Worm (Caenorhabditis elegans): ENCODE data around the gene nhr-43.

nhr-43 gene

DNA sequence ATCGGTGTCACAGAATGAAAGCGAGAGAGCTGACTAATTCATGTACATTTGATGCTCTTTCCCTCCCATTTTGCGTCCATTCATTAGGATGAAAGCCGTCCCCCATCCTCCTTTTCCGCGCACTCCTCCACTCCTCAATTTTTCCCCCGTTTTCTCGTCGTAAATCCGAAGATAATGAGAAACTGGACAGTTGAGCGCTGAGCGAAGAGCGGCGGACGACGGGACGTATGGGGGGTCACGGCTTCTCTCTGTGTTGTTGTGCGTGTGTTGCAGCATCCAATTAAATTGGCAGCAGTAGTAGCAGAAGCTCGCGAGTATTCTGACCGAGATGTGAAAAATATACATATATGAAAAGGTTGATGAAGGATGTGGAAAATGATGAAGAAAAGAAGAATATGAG, 27.5 kb upstream of the nhr-43 start:
- TF ChIP-seq nhr-77 (tag; optimal IDR thresholded peaks at IDR 0.05) (no peak), unc-62 (GFP tag; optimal IDR thresholded peaks at IDR 0.05 in 1 of 2) (peak in 1 of 2 experiments; percentile 39), unc-62 (tag; optimal IDR thresholded peaks at IDR 0.05) (no peak)

DNA sequence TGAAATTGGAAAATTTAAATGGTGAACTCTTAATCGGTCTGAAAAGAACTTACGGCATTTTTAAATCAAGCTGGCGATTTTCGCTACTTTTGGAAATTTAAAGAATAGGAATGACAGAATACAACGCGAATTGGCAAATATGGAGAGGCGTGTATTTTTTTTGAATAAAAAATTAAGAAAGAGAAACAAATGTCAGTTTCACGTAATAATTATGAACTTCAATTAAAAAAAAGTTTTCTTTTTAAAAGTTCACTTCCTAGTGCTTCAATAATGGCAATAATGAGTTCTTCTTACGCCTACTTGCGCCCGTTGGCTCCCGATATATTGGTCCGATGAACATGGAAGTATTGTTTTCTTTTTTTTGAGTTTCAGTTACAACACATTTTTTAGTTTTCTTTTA, 21.7 kb upstream of the nhr-43 start, which contains the start of gene pph-2:
Gene pph-2 (minus strand): TSS at position 101 of the 400 bp plus-strand sequence.
- no peak for TF ChIP-seq sdz-12 (GFP tag; optimal IDR thresholded peaks at IDR 0.05)
- TF ChIP-seq D1046.2 (GFP tag; IDR thresholded peaks at IDR 0.05): no peak
- TF ChIP-seq nhr-237 (tag; optimal IDR thresholded peaks at IDR 0.05): no peak
- no peak for TF ChIP-seq arid-1 (GFP tag; conservative IDR thresholded peaks at IDR 0.05)
- TF ChIP-seq madf-9 (GFP tag; conservative IDR thresholded peaks at IDR 0.05): no peak
- TF ChIP-seq madf-5 (GFP tag; IDR thresholded peaks at IDR 0.05): no peak
- TF ChIP-seq lin-1 (GFP tag; IDR thresholded peaks at IDR 0.05): no peak
- TF ChIP-seq nhr-11 (tag; optimal IDR thresholded peaks at IDR 0.05): no peak
- no peak for TF ChIP-seq gei-8 (GFP tag; optimal IDR thresholded peaks at IDR 0.05)
- no peak for TF ChIP-seq T20F7.1 (GFP tag; optimal IDR thresholded peaks at IDR 0.05)
- no peak for TF ChIP-seq rbr-2 (tag; optimal IDR thresholded peaks at IDR 0.05)
- no peak for TF ChIP-seq hlh-11 (tag; optimal IDR thresholded peaks at IDR 0.05)
- TF ChIP-seq egl-27 (tag; optimal IDR thresholded peaks at IDR 0.05): no peak

DNA sequence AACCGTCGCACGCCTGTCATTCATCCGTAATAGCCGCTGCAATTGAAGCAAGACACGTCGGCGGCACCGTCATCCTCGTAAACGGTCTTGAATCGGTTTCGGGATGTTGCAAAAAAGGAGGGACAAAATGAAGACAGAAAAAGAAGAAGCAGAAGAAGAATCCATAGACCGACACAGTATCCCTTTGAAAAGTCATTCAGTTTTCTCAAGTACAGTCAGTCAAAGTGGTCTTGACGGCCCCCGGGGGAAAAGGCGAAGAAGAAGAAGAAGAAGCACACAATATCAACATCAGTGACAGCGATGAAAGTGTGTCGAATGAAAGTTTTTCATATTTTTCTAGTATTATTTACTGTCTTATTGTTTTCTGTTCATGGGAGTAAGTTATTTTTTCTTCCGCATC, 21.1 kb upstream of the nhr-43 start, which contains the start of gene cutl-27:
Gene cutl-27 (plus strand): TSS at position 301 of the 400 bp plus-strand sequence.
- TF ChIP-seq mes-2 (tag; optimal IDR thresholded peaks at IDR 0.05; ENCODE audit: poor library complexity, severe bottlenecking) (no peak), unc-62 (GFP tag; optimal IDR thresholded peaks at IDR 0.05 in 1 of 2) (peak in 1 of 2 experiments; percentile 88), unc-62 (tag; optimal IDR thresholded peaks at IDR 0.05) (no peak)

DNA sequence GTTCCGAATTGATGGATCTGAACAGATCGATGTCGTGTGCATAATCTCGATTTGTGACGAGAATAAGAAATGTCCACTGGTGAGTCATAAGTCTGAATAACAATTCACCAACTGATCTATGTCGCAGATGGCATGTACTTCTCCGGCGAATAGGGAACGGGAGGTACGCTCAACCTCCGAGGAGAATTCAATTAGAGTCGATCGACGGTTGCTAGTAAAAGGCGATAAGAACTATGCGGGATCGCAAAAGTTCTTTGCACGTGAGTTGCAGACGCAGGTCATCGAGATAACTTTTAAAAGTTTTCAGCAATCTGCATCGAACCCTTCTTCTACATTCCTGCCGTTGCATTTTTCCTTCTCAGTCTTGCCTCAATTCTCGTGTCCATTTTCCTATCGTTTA, 16.9 kb upstream of the nhr-43 start:
- TF ChIP-seq ceh-44 (GFP tag; IDR thresholded peaks at IDR 0.05) (no peak), egl-43 (GFP tag; IDR thresholded peaks at IDR 0.05) (no peak), lin-29 (GFP tag; IDR thresholded peaks at IDR 0.05) (no peak), nhr-6 (tag; optimal IDR thresholded peaks at IDR 0.05) (no peak), unc-62 (GFP tag; optimal IDR thresholded peaks at IDR 0.05 in 1 of 2) (no peak), unc-62 (tag; optimal IDR thresholded peaks at IDR 0.05) (no peak), hmg-1.1 (GFP tag; IDR thresholded peaks at IDR 0.05) (no peak), T26A8.4 (GFP tag; IDR thresholded peaks at IDR 0.05) (no peak), ceh-62 (tag; optimal IDR thresholded peaks at IDR 0.05) (no peak)

DNA sequence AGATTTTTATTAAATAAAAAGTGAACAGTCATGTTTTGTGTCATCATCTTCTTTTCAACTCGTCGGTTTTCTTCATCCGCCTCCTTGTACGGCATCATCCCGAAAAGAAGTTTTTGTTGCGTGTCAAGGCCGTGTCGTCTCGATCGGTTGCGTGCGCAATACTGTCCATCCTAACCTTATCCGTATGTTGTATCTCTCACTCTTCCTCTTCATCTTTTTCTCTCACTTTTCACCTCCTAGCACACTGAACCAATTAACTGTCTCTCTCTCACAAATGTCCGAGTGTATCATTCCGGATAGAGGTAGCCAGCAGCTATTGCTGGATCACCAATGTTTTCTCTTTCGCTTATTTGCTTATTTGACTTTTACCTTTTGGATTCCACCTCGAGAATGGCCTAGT, 15.9 kb upstream of the nhr-43 start:
- no peak for TF ChIP-seq nhr-111 (GFP tag; optimal IDR thresholded peaks at IDR 0.05)
- TF ChIP-seq mdt-29 (GFP tag; IDR thresholded peaks at IDR 0.05): no peak
- no peak for TF ChIP-seq F44E2.7 (GFP tag; IDR thresholded peaks at IDR 0.05)
- TF ChIP-seq lin-39 (tag; optimal IDR thresholded peaks at IDR 0.05): no peak
- TF ChIP-seq R02D3.7 (tag; optimal IDR thresholded peaks at IDR 0.05): no peak
- peak in 1 of 2 experiments; percentile 10 for TF ChIP-seq mdl-1 (tag; optimal IDR thresholded peaks at IDR 0.05)
- TF ChIP-seq nhr-25 (tag; optimal IDR thresholded peaks at IDR 0.05; ENCODE audit: borderline replicate concordance, insufficient read depth): peak; percentile 43
- no peak for TF ChIP-seq dmd-6 (GFP tag; IDR thresholded peaks at IDR 0.05)
- peak; percentile 63 for TF ChIP-seq nhr-28 (tag; optimal IDR thresholded peaks at IDR 0.05)

DNA sequence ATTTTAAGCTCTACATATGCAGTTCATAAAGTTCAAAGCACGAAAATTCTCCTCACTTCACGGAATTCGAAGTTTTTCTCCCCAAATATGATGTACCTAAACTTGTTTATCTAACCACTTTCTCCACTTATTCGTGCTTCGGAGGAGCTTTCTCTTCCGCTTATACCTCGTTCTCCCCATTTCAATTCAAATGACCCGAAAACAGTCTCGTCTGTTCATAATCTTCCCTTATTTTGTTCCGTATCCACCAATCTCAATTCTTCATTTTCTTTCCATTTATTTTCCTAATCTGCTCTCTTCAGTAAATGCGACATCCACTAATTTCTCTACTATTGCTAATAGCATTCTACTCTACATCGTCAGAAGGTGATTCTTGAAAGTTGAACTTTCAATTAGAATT, 14.1 kb upstream of the nhr-43 start, which contains the start of gene let-653:
Gene let-653 (plus strand): TSS at position 301 of the 400 bp plus-strand sequence.
- TF ChIP-seq mxl-2 (GFP tag; conservative IDR thresholded peaks at IDR 0.05): no peak
- peak; percentile 12 for TF ChIP-seq nhr-25 (tag; optimal IDR thresholded peaks at IDR 0.05; ENCODE audit: borderline replicate concordance, insufficient read depth)

Data from whole organism, L4 larva.